Worm (Caenorhabditis elegans) whole organism, young adult: Measurements from ENCODE around the gene C11H1.7.

Experiments
- B0035.1 ChIP-seq: sonication (generic microtip); optimal IDR thresholded peaks from 2 replicates; lab custom pipeline; 2016; ENCODE audit warnings: missing genetic modification characterization, mild to moderate bottlenecking, missing compliant biosample characterization, missing genotype, missing genetic modification reagents
- C06A6.2 ChIP-seq: fragments of 200-800 bp; sonication (Bioruptor generic); conservative IDR thresholded peaks from 2 replicates; pipeline ENCODE4 v1.3.6; 2022; ENCODE audit warnings: missing genetic modification characterization, missing compliant biosample characterization
- C17E4.6 ChIP-seq: fragments of 200-800 bp; sonication (Bioruptor generic); IDR thresholded peaks from 2 replicates; pipeline ENCODE4 v1.3.6; 2022; ENCODE audit warnings: missing genetic modification reagents, missing genetic modification characterization, missing compliant biosample characterization
- F37B4.10 ChIP-seq: fragments of 200-800 bp; sonication (Bioruptor generic); IDR thresholded peaks from 2 replicates; pipeline ENCODE4 v1.3.6; 2022; ENCODE audit warnings: missing genetic modification characterization, missing compliant biosample characterization
- F39B2.1 ChIP-seq: fragments of 200-800 bp; sonication (Bioruptor generic); IDR thresholded peaks from 2 replicates; pipeline ENCODE4 v1.3.6; 2022; ENCODE audit warnings: missing genetic modification reagents, missing genetic modification characterization, missing compliant biosample characterization
- F49E8.2 ChIP-seq: sonication (generic microtip); optimal IDR thresholded peaks from 3 replicates; lab custom pipeline; 2017; ENCODE audit warnings: missing genetic modification characterization, mild to moderate bottlenecking, missing compliant biosample characterization, antibody characterized with exemption, moderate library complexity; ENCODE audit not compliant: insufficient read depth
- F52B5.7 ChIP-seq: sonication (generic microtip); optimal IDR thresholded peaks from 2 replicates; lab custom pipeline; 2016; ENCODE audit warnings: mild to moderate bottlenecking, missing genetic modification characterization, missing compliant biosample characterization
- F57A8.1 ChIP-seq: fragments of 200-800 bp; sonication (Bioruptor generic); optimal IDR thresholded peaks from 2 replicates; lab custom pipeline; 2018; ENCODE audit warnings: mild to moderate bottlenecking, missing genetic modification characterization, moderate library complexity, missing compliant biosample characterization
- K12H6.12 ChIP-seq: fragments of 200-800 bp; sonication (Bioruptor generic); optimal IDR thresholded peaks from 2 replicates; lab custom pipeline; 2018; ENCODE audit warnings: mild to moderate bottlenecking, missing genetic modification characterization, missing compliant biosample characterization
- T07F8.4 ChIP-seq: sonication (generic microtip); optimal IDR thresholded peaks from 2 replicates; lab custom pipeline; 2016; ENCODE audit warnings: mild to moderate bottlenecking, missing genetic modification characterization, moderate library complexity, missing compliant biosample characterization
- Y95B8A.8 ChIP-seq: fragments of 200-800 bp; sonication (Bioruptor generic); IDR thresholded peaks from 2 replicates; pipeline ENCODE4 v1.3.6; 2022; ENCODE audit warnings: missing genetic modification reagents, missing genetic modification characterization, missing compliant biosample characterization
- atf-7 ChIP-seq: sonication (generic microtip); optimal IDR thresholded peaks from 2 replicates; lab custom pipeline; 2017; ENCODE audit warnings: mild to moderate bottlenecking, missing genetic modification characterization, missing compliant biosample characterization
- attf-5 ChIP-seq: fragments of 200-800 bp; sonication (Bioruptor generic); optimal IDR thresholded peaks from 2 replicates; lab custom pipeline; 2018; ENCODE audit warnings: mild to moderate bottlenecking, missing genetic modification characterization, missing compliant biosample characterization
- cebp-2 ChIP-seq: fragments of 200-800 bp; sonication (Bioruptor generic); IDR thresholded peaks from 2 replicates; pipeline ENCODE4 v1.3.6; 2022; ENCODE audit warnings: missing genetic modification characterization, missing compliant biosample characterization
- ceh-27 ChIP-seq: fragments of 200-800 bp; sonication (Bioruptor generic); optimal IDR thresholded peaks from 2 replicates; lab custom pipeline; 2018; ENCODE audit warnings: mild to moderate bottlenecking, missing genetic modification characterization, moderate library complexity, missing compliant biosample characterization
- dox-1 ChIP-seq: fragments of 200-800 bp; sonication (Bioruptor generic); IDR thresholded peaks from 2 replicates; pipeline ENCODE4 v1.3.6; 2022; ENCODE audit warnings: missing genetic modification reagents, missing genetic modification characterization, missing compliant biosample characterization
- efl-1 ChIP-seq: fragments of 150-350 bp; optimal IDR thresholded peaks from 2 replicates; lab custom pipeline; 2014; ENCODE audit warnings: missing biosample characterization, missing genetic modification reagents, missing genetic modification characterization
- egl-18 ChIP-seq: fragments of 200-800 bp; sonication (Bioruptor generic); IDR thresholded peaks from 2 replicates; pipeline ENCODE4 v1.3.6; 2022; ENCODE audit warnings: missing genetic modification reagents, missing genetic modification characterization, missing compliant biosample characterization
- egrh-3 ChIP-seq: fragments of 200-800 bp; sonication (Bioruptor generic); IDR thresholded peaks from 2 replicates; pipeline ENCODE4 v1.3.6; 2022; ENCODE audit warnings: missing genetic modification reagents, missing genetic modification characterization, missing compliant biosample characterization
- ets-4 ChIP-seq: fragments of 200-800 bp; sonication (Bioruptor generic); optimal IDR thresholded peaks from 2 replicates; lab custom pipeline; 2018; ENCODE audit warnings: mild to moderate bottlenecking, missing genetic modification characterization, missing compliant biosample characterization
- gei-17 ChIP-seq: fragments of 200-800 bp; sonication (Bioruptor generic); optimal IDR thresholded peaks from 2 replicates; lab custom pipeline; 2018; ENCODE audit warnings: mild to moderate bottlenecking, missing genetic modification characterization, missing compliant biosample characterization
- him-1 ChIP-seq: sonication (generic microtip); optimal IDR thresholded peaks from 2 replicates; lab custom pipeline; 2016; ENCODE audit warnings: missing genotype, missing genetic modification reagents, missing genetic modification characterization, missing compliant biosample characterization
- hmg-1.2 ChIP-seq: fragments of 200-800 bp; sonication (Bioruptor generic); IDR thresholded peaks from 2 replicates; pipeline ENCODE4 v1.3.6; 2022; ENCODE audit warnings: missing genetic modification reagents, missing genetic modification characterization, missing compliant biosample characterization
- let-526 ChIP-seq: fragments of 200-800 bp; sonication (Bioruptor generic); IDR thresholded peaks from 2 replicates; pipeline ENCODE4 v1.3.6; 2022; ENCODE audit warnings: missing genetic modification reagents, missing genetic modification characterization, missing compliant biosample characterization
- lin-40 ChIP-seq: sonication (generic microtip); optimal IDR thresholded peaks from 2 replicates; lab custom pipeline; 2016; ENCODE audit warnings: missing genetic modification characterization, mild to moderate bottlenecking, missing compliant biosample characterization, missing genotype, missing genetic modification reagents
- lin-54 ChIP-seq: fragments of 200-800 bp; sonication (Bioruptor generic); optimal IDR thresholded peaks from 2 replicates; lab custom pipeline; 2018; ENCODE audit warnings: mild to moderate bottlenecking, missing genetic modification characterization, missing compliant biosample characterization
- lir-1 ChIP-seq: fragments of 200-800 bp; sonication (Bioruptor generic); conservative IDR thresholded peaks from 2 replicates; pipeline ENCODE4 v1.3.6; 2022; ENCODE audit warnings: missing genetic modification reagents, missing genetic modification characterization, missing compliant biosample characterization
- madf-10 ChIP-seq: sonication (generic microtip); optimal IDR thresholded peaks from 2 replicates; lab custom pipeline; 2016; ENCODE audit warnings: mild to moderate bottlenecking, missing genetic modification characterization, missing compliant biosample characterization
- madf-8 ChIP-seq: fragments of 200-800 bp; sonication (Bioruptor generic); conservative IDR thresholded peaks from 2 replicates; pipeline ENCODE4 v1.3.6; 2022; ENCODE audit warnings: missing genetic modification reagents, missing genetic modification characterization, missing compliant biosample characterization
- mxl-1 ChIP-seq: sonication (generic microtip); optimal IDR thresholded peaks from 2 replicates; lab custom pipeline; 2016; ENCODE audit warnings: missing genetic modification characterization, missing compliant biosample characterization
- nfya-1 ChIP-seq: sonication (generic microtip); optimal IDR thresholded peaks from 2 replicates; lab custom pipeline; 2017; ENCODE audit warnings: antibody characterized with exemption, missing compliant biosample characterization, missing genetic modification characterization, borderline replicate concordance; ENCODE audit not compliant: insufficient read depth
- nhr-120 ChIP-seq: fragments of 200-800 bp; sonication (Bioruptor generic); IDR thresholded peaks from 2 replicates; pipeline ENCODE4 v1.3.6; 2022; ENCODE audit warnings: missing genetic modification characterization, missing compliant biosample characterization
- rcor-1 ChIP-seq: fragments of 200-800 bp; sonication (Bioruptor generic); IDR thresholded peaks from 2 replicates; pipeline ENCODE4 v1.3.6; 2022; ENCODE audit warnings: missing genetic modification reagents, missing genetic modification characterization, missing compliant biosample characterization
- rec-8 ChIP-seq, 2 experiments: sonication (generic microtip); optimal IDR thresholded peaks; 2 replicates each; lab custom pipeline; 2016; ENCODE audit warnings: mild to moderate bottlenecking in 2 of 2, missing genetic modification characterization in 2 of 2, missing genetic modification reagents in 2 of 2, missing genotype in 2 of 2, missing biosample characterization in 1 of 2, missing compliant biosample characterization in 1 of 2, moderate library complexity in 1 of 2
- repo-1 ChIP-seq: sonication (generic microtip); optimal IDR thresholded peaks from 2 replicates; lab custom pipeline; 2017; ENCODE audit warnings: mild to moderate bottlenecking, missing genetic modification characterization, missing compliant biosample characterization
- sdz-38 ChIP-seq: sonication (generic microtip); optimal IDR thresholded peaks from 2 replicates; lab custom pipeline; 2016; ENCODE audit warnings: missing genotype, missing genetic modification characterization, missing compliant biosample characterization
- snpc-1.1 ChIP-seq: sonication (generic microtip); optimal IDR thresholded peaks from 2 replicates; lab custom pipeline; 2017; ENCODE audit warnings: missing genetic modification characterization, mild to moderate bottlenecking, missing compliant biosample characterization, antibody characterized with exemption, moderate library complexity, missing genotype, missing genetic modification reagents; ENCODE audit not compliant: insufficient read depth
- somi-1 ChIP-seq: fragments of 200-800 bp; sonication (Bioruptor generic); optimal IDR thresholded peaks from 2 replicates; lab custom pipeline; 2018; ENCODE audit warnings: mild to moderate bottlenecking, missing genetic modification characterization, missing compliant biosample characterization
- sptf-2 ChIP-seq: fragments of 200-800 bp; sonication (Bioruptor generic); optimal IDR thresholded peaks from 2 replicates; lab custom pipeline; 2018; ENCODE audit warnings: mild to moderate bottlenecking, missing genetic modification characterization, missing compliant biosample characterization
- unc-130 ChIP-seq: sonication (generic microtip); optimal IDR thresholded peaks from 2 replicates; lab custom pipeline; 2016; ENCODE audit warnings: missing genetic modification reagents, missing genetic modification characterization, missing compliant biosample characterization
- ztf-18 ChIP-seq: sonication (generic microtip); optimal IDR thresholded peaks from 2 replicates; lab custom pipeline; 2016; ENCODE audit warnings: missing genotype, mild to moderate bottlenecking, missing genetic modification characterization, missing compliant biosample characterization
- ztf-22 ChIP-seq: fragments of 200-800 bp; sonication (Bioruptor generic); optimal IDR thresholded peaks from 2 replicates; lab custom pipeline; 2018; ENCODE audit warnings: mild to moderate bottlenecking, missing genetic modification characterization, moderate library complexity, missing compliant biosample characterization
- ztf-3 ChIP-seq: fragments of 200-800 bp; sonication (Bioruptor generic); optimal IDR thresholded peaks from 2 replicates; lab custom pipeline; 2018; ENCODE audit warnings: mild to moderate bottlenecking, missing genetic modification characterization, missing compliant biosample characterization
- ztf-6 ChIP-seq: fragments of 200-800 bp; sonication (Bioruptor generic); IDR thresholded peaks from 2 replicates; pipeline ENCODE4 v1.3.6; 2022; ENCODE audit warnings: missing genetic modification reagents, missing genetic modification characterization, missing compliant biosample characterization

C11H1.7 gene

ce11 chrX:14307667-14308066, 19.5 kb upstream of the C11H1.7 start, which contains the start of gene gphr-2:
Gene gphr-2, minus strand, starts transcription at chrX:14307767.
- no peak for TF ChIP-seq C06A6.2
- no peak for TF ChIP-seq efl-1 (GFP tag; lab: Kevin White, UChicago)
- TF ChIP-seq Y95B8A.8 (GFP tag; lab: Robert Waterston, UW), result no peak
- no peak for TF ChIP-seq madf-10 (tag; lab: Kevin White, UChicago)
- no peak for TF ChIP-seq ceh-27 (GFP tag; lab: Kevin White, UChicago)
- TF ChIP-seq hmg-1.2 (GFP tag; lab: Robert Waterston, UW), result no peak
- no peak for TF ChIP-seq egrh-3 (GFP tag; lab: Robert Waterston, UW)
- no peak for TF ChIP-seq sptf-2 (GFP tag; lab: Kevin White, UChicago)
- TF ChIP-seq K12H6.12 (tag; lab: Kevin White, UChicago), result no peak
- TF ChIP-seq lir-1, result no peak
- no peak for TF ChIP-seq T07F8.4
- TF ChIP-seq ztf-22, result no peak

ce11 chrX:14309656-14310055, 17.6 kb upstream of the C11H1.7 start:
- no peak for TF ChIP-seq gei-17
- TF ChIP-seq F52B5.7 (tag; lab: Kevin White, UChicago), result no peak
- TF ChIP-seq B0035.1 (tag; lab: Kevin White, UChicago), result no peak
- TF ChIP-seq let-526 (GFP tag; lab: Robert Waterston, UW), result no peak

ce11 chrX:14311583-14311982, 15.6 kb upstream of the C11H1.7 start, which contains the start of gene mgrn-1:
Gene mgrn-1, minus strand, starts transcription at chrX:14311683.
- TF ChIP-seq ztf-18 (no peak), lin-54 (GFP tag; lab: Kevin White, UChicago) (no peak), T07F8.4 (no peak), egl-18 (GFP tag; lab: Robert Waterston, UW) (no peak), ceh-27 (GFP tag; lab: Kevin White, UChicago) (no peak), lir-1 (no peak), dox-1 (GFP tag; lab: Robert Waterston, UW) (no peak), atf-7 (tag; lab: Kevin White, UChicago) (no peak), mxl-1 (tag; lab: Kevin White, UChicago) (no peak), lin-40 (tag; lab: Kevin White, UChicago) (no peak), him-1 (tag; lab: Kevin White, UChicago) (no peak), attf-5 (GFP tag; lab: Kevin White, UChicago) (no peak), let-526 (GFP tag; lab: Robert Waterston, UW) (no peak), F37B4.10 (GFP tag; lab: Robert Waterston, UW) (no peak), F49E8.2 (tag; lab: Kevin White, UChicago) (no peak), ztf-3 (GFP tag; lab: Kevin White, UChicago) (no peak), nfya-1 (tag; lab: Kevin White, UChicago) (no peak), ztf-6 (GFP tag; lab: Robert Waterston, UW) (no peak)

- TF ChIP-seq nhr-120 (no peak), lin-54 (GFP tag; lab: Kevin White, UChicago) (no peak), madf-10 (tag; lab: Kevin White, UChicago) (peak; percentile 46), rec-8 (tag; optimal IDR thresholded peaks at IDR 0.05; lab: Kevin White, UChicago) (no peak), snpc-1.1 (no peak), F39B2.1 (GFP tag; lab: Robert Waterston, UW) (no peak), ztf-3 (GFP tag; lab: Kevin White, UChicago) (no peak), C17E4.6 (no peak), efl-1 (GFP tag; lab: Kevin White, UChicago) (no peak), unc-130 (GFP tag; lab: Kevin White, UChicago) (no peak), rcor-1 (no peak), madf-8 (no peak), ets-4 (GFP tag; lab: Kevin White, UChicago) (no peak), F57A8.1 (GFP tag; lab: Kevin White, UChicago) (no peak), somi-1 (no peak), cebp-2 (GFP tag; lab: Robert Waterston, UW) (no peak), sdz-38 (tag; lab: Kevin White, UChicago) (no peak), repo-1 (tag; lab: Kevin White, UChicago) (no peak)
These were observed 14.8 kb upstream of the C11H1.7 start for ce11 chrX:14312416-14312815.
